Fruit fly (Drosophila melanogaster) whole organism, pupa: ENCODE measurements around the gene fru.
A peak's percentile ranks its signal among the peaks of the same experiment; 100 is the strongest.

ENCODE experiments used
- CG17806 ChIP-seq: fragments of 200-800 bp; sonication (Bioruptor generic); optimal IDR thresholded peaks from 2 replicates; lab custom pipeline; 2018; ENCODE audit warnings: missing biosample characterization, mild to moderate bottlenecking, missing genetic modification characterization, moderate library complexity
- CG34367 ChIP-seq: fragments of 200-800 bp; sonication (Bioruptor generic); optimal IDR thresholded peaks from 2 replicates; lab custom pipeline; 2018; ENCODE audit warnings: missing biosample characterization, mild to moderate bottlenecking, missing genetic modification characterization
- CG8159 ChIP-seq: fragments of 200-800 bp; sonication (Bioruptor generic); optimal IDR thresholded peaks from 3 replicates; lab custom pipeline; 2018; ENCODE audit warnings: missing biosample characterization, mild to moderate bottlenecking, missing genetic modification characterization, moderate library complexity
- gl ChIP-seq: fragments of 200-800 bp; sonication (Bioruptor generic); optimal IDR thresholded peaks from 2 replicates; lab custom pipeline; 2018; ENCODE audit warnings: missing biosample characterization, mild to moderate bottlenecking, missing genetic modification characterization

- no peak for TF ChIP-seq gl
- TF ChIP-seq CG8159 (tag; lab: Kevin White, UChicago), result peak; percentile 71
- no peak for TF ChIP-seq CG17806
- TF ChIP-seq CG34367 (tag; lab: Kevin White, UChicago), result peak; percentile 27
Measured at dm6 chr3R:18438827-18439717, 106.3 kb downstream of the fru start.
